Worm (Caenorhabditis elegans): ENCODE data around the gene F47B10.9.

F47B10.9 gene

ce11 chrX:10883203-10883602, 30.7 kb downstream of the F47B10.9 start, which contains the start of gene T21E8.7:
TSS of gene T21E8.7 (plus strand) at chrX:10883503.
- TF ChIP-seq mdl-1 (tag; optimal IDR thresholded peaks at IDR 0.05), result no peak
- TF ChIP-seq ceh-82 (tag; optimal IDR thresholded peaks at IDR 0.05), result no peak
- TF ChIP-seq pha-4 (tag; optimal IDR thresholded peaks at IDR 0.05), result no peak
- no peak for TF ChIP-seq skn-1 (tag; optimal IDR thresholded peaks at IDR 0.05)
- no peak for TF ChIP-seq ceh-9 (tag; optimal IDR thresholded peaks at IDR 0.05)
- no peak for TF ChIP-seq nhr-12 (tag; optimal IDR thresholded peaks at IDR 0.05)
- no peak for TF ChIP-seq zag-1 (tag; optimal IDR thresholded peaks at IDR 0.05)
- no peak for TF ChIP-seq ZK546.5 (tag; optimal IDR thresholded peaks at IDR 0.05)
- TF ChIP-seq jun-1 (tag; optimal IDR thresholded peaks at IDR 0.05), result no peak
- no peak for TF ChIP-seq nhr-25 (tag; optimal IDR thresholded peaks at IDR 0.05)
- no peak for TF ChIP-seq hmg-11 (tag; optimal IDR thresholded peaks at IDR 0.05)
- no peak for TF ChIP-seq mml-1 (tag; optimal IDR thresholded peaks at IDR 0.05)
- no peak for TF ChIP-seq sea-2 (GFP tag; optimal IDR thresholded peaks at IDR 0.05)
- TF ChIP-seq elt-2 (tag; optimal IDR thresholded peaks at IDR 0.05), result no peak
- TF ChIP-seq nfya-1 (tag; optimal IDR thresholded peaks at IDR 0.05; ENCODE audit: insufficient read depth), result no peak

- no peak for TF ChIP-seq daf-12 (tag; optimal IDR thresholded peaks at IDR 0.05)
- no peak for TF ChIP-seq ama-1 (optimal IDR thresholded peaks at IDR 0.05)
- TF ChIP-seq unc-62 (GFP tag; optimal IDR thresholded peaks at IDR 0.05), result no peak
- TF ChIP-seq fkh-2 (tag; optimal IDR thresholded peaks at IDR 0.05), result no peak
- TF ChIP-seq lin-39 (tag; optimal IDR thresholded peaks at IDR 0.05), result no peak
- no peak for TF ChIP-seq pqm-1 (tag; optimal IDR thresholded peaks at IDR 0.05)
- TF ChIP-seq elt-3 (tag; optimal IDR thresholded peaks at IDR 0.05), result no peak
- no peak for TF ChIP-seq lsy-12 (tag; optimal IDR thresholded peaks at IDR 0.05)
- no peak for TF ChIP-seq nfya-1 (tag; optimal IDR thresholded peaks at IDR 0.05; ENCODE audit: insufficient read depth)
- TF ChIP-seq nhr-11 (tag; optimal IDR thresholded peaks at IDR 0.05), result no peak
- no peak for TF ChIP-seq lin-15B (tag; optimal IDR thresholded peaks at IDR 0.05)
- no peak for TF ChIP-seq nhr-237 (tag; optimal IDR thresholded peaks at IDR 0.05)
- no peak for TF ChIP-seq snpc-4 (tag; optimal IDR thresholded peaks at IDR 0.05)
Observed at ce11 chrX:10881984-10882383, 31.9 kb downstream of the F47B10.9 start, which contains the start of gene T21E8.6. TSS of gene T21E8.6 (plus strand) at chrX:10882284.

- TF ChIP-seq jun-1 (tag; optimal IDR thresholded peaks at IDR 0.05), result no peak
- no peak for TF ChIP-seq pha-4 (tag; optimal IDR thresholded peaks at IDR 0.05)
- no peak for TF ChIP-seq daf-12 (tag; optimal IDR thresholded peaks at IDR 0.05)
- TF ChIP-seq unc-39 (tag; optimal IDR thresholded peaks at IDR 0.05), result no peak
- TF ChIP-seq nhr-67 (tag; optimal IDR thresholded peaks at IDR 0.05), result no peak
- TF ChIP-seq tbx-2 (tag; optimal IDR thresholded peaks at IDR 0.05), result no peak
- TF ChIP-seq ceh-9 (tag; optimal IDR thresholded peaks at IDR 0.05), result no peak
- no peak for TF ChIP-seq zag-1 (tag; optimal IDR thresholded peaks at IDR 0.05)
Observed at ce11 chrX:10880509-10880908, 33.4 kb downstream of the F47B10.9 start, which contains the start of gene T21E8.4. TSS of gene T21E8.4 (plus strand) at chrX:10880809.

- TF ChIP-seq elt-2 (tag; optimal IDR thresholded peaks at IDR 0.05), result peak; percentile 67
- TF ChIP-seq mml-1 (tag; optimal IDR thresholded peaks at IDR 0.05), result no peak
Observed at ce11 chrX:10877138-10877743, 36.6 kb downstream of the F47B10.9 start, which contains the start of gene pgp-6. TSS of gene pgp-6 (minus strand) at chrX:10877425.

ce11 chrX:10870137-10870536, 43.7 kb downstream of the F47B10.9 start, which contains the start of gene pgp-7:
TSS of gene pgp-7 (minus strand) at chrX:10870237.
- no peak for TF ChIP-seq nhr-67 (tag; optimal IDR thresholded peaks at IDR 0.05)
- no peak for TF ChIP-seq tbx-2 (tag; optimal IDR thresholded peaks at IDR 0.05)
- TF ChIP-seq nhr-23 (tag; optimal IDR thresholded peaks at IDR 0.05), result no peak
- TF ChIP-seq unc-62 (GFP tag; optimal IDR thresholded peaks at IDR 0.05), result no peak
- TF ChIP-seq egl-27 (tag; optimal IDR thresholded peaks at IDR 0.05), result no peak
- no peak for TF ChIP-seq zag-1 (tag; optimal IDR thresholded peaks at IDR 0.05)
- no peak for TF ChIP-seq lin-39 (tag; optimal IDR thresholded peaks at IDR 0.05)

- TF ChIP-seq fos-1 (tag; optimal IDR thresholded peaks at IDR 0.05), result no peak
- no peak for TF ChIP-seq nfya-1 (tag; optimal IDR thresholded peaks at IDR 0.05; ENCODE audit: insufficient read depth)
Observed at ce11 chrX:10864322-10864721, 49.6 kb downstream of the F47B10.9 start, which contains the start of gene pgp-8. TSS of gene pgp-8 (minus strand) at chrX:10864422.
